Worm (Caenorhabditis elegans) whole organism, mixed stage, embryonic: ENCODE measurements around the gene C49C3.6.

ENCODE experiments used
- bed-3 ChIP-seq: fragments of 200-800 bp; sonication (Bioruptor generic); optimal IDR thresholded peaks from 3 replicates; lab custom pipeline; 2018; ENCODE audit warnings: mild to moderate bottlenecking, missing genetic modification characterization, moderate library complexity, missing compliant biosample characterization
- ceh-43 ChIP-seq: fragments of 200-800 bp; sonication (Bioruptor generic); optimal IDR thresholded peaks from 2 replicates; lab custom pipeline; 2018; ENCODE audit warnings: mild to moderate bottlenecking, missing genetic modification characterization, moderate library complexity, missing compliant biosample characterization
- cnd-1 ChIP-seq: fragments of 200-800 bp; sonication (Bioruptor generic); optimal IDR thresholded peaks from 2 replicates; lab custom pipeline; 2018; ENCODE audit warnings: mild to moderate bottlenecking, missing genetic modification characterization, missing compliant biosample characterization
- elt-3 ChIP-seq: fragments of 150-350 bp; optimal IDR thresholded peaks from 2 replicates; lab custom pipeline; 2014; ENCODE audit warnings: missing biosample characterization, missing genetic modification characterization
- lsy-2 ChIP-seq: fragments of 150-350 bp; optimal IDR thresholded peaks from 2 replicates; lab custom pipeline; 2014; ENCODE audit warnings: missing biosample characterization, missing genetic modification characterization
- mep-1 ChIP-seq: fragments of 150-350 bp; optimal IDR thresholded peaks from 2 replicates; lab custom pipeline; 2017; ENCODE audit warnings: missing biosample characterization, missing genetic modification reagents, missing genetic modification characterization, inconsistent platforms
- mls-2 ChIP-seq: sonication (generic microtip); optimal IDR thresholded peaks from 2 replicates; lab custom pipeline; 2016; ENCODE audit warnings: mild to moderate bottlenecking, missing genetic modification characterization, moderate library complexity, missing compliant biosample characterization
- nhr-12 ChIP-seq: fragments of 150-350 bp; optimal IDR thresholded peaks from 2 replicates; lab custom pipeline; 2014; ENCODE audit warnings: missing biosample characterization, missing genetic modification characterization
- nhr-28 ChIP-seq: fragments of 150-350 bp; optimal IDR thresholded peaks from 2 replicates; lab custom pipeline; 2014; ENCODE audit warnings: missing biosample characterization, missing genetic modification characterization
- nhr-76 ChIP-seq: sonication (generic microtip); optimal IDR thresholded peaks from 2 replicates; lab custom pipeline; 2017; ENCODE audit warnings: missing biosample characterization, missing genetic modification characterization
- snpc-4 ChIP-seq: fragments of 150-350 bp; optimal IDR thresholded peaks from 2 replicates; lab custom pipeline; 2014; ENCODE audit warnings: missing biosample characterization, missing genetic modification characterization
- unc-62 ChIP-seq: fragments of 150-350 bp; optimal IDR thresholded peaks from 2 replicates; lab custom pipeline; 2014; ENCODE audit warnings: missing biosample characterization, missing genetic modification reagents, missing genetic modification characterization
- ztf-11 ChIP-seq: fragments of 150-350 bp; optimal IDR thresholded peaks from 2 replicates; lab custom pipeline; 2014; ENCODE audit warnings: missing biosample characterization, missing genetic modification characterization

- no peak for TF ChIP-seq lsy-2 (tag; lab: Kevin White, UChicago)
- TF ChIP-seq elt-3, result no peak
- TF ChIP-seq nhr-12 (tag; lab: Kevin White, UChicago), result no peak
- no peak for TF ChIP-seq ztf-11 (tag; lab: Kevin White, UChicago)
- no peak for TF ChIP-seq ceh-43 (GFP tag; lab: Kevin White, UChicago)
- no peak for TF ChIP-seq mep-1 (tag; lab: Kevin White, UChicago)
- TF ChIP-seq snpc-4 (tag; lab: Kevin White, UChicago), result no peak
- no peak for TF ChIP-seq nhr-76 (tag; lab: Kevin White, UChicago)
- no peak for TF ChIP-seq unc-62 (GFP tag; lab: Kevin White, UChicago)
- no peak for TF ChIP-seq cnd-1 (tag; lab: Kevin White, UChicago)
- TF ChIP-seq nhr-28 (tag; lab: Kevin White, UChicago), result no peak
- no peak for TF ChIP-seq bed-3 (GFP tag; lab: Kevin White, UChicago)
- no peak for TF ChIP-seq mls-2 (tag; lab: Kevin White, UChicago)
Observed at ce11 chrIV:17291629-17292199, 39.6 kb upstream of the C49C3.6 start, which contains the start of the genes T28F3.11 and slc-17.4.
